Fruit fly (Drosophila melanogaster) Kc167 (cell line): ENCODE results near the gene CG7168.

Experiments used
- Sin3A ChIP-seq: fragments of >200 bp; optimal IDR thresholded peaks from 2 replicates; lab custom pipeline; 2018; ENCODE audit warnings: missing external identifiers
- insv ChIP-seq: fragments of >200 bp; optimal IDR thresholded peaks from 3 replicates; lab custom pipeline; 2018; ENCODE audit warnings: missing external identifiers

DNA sequence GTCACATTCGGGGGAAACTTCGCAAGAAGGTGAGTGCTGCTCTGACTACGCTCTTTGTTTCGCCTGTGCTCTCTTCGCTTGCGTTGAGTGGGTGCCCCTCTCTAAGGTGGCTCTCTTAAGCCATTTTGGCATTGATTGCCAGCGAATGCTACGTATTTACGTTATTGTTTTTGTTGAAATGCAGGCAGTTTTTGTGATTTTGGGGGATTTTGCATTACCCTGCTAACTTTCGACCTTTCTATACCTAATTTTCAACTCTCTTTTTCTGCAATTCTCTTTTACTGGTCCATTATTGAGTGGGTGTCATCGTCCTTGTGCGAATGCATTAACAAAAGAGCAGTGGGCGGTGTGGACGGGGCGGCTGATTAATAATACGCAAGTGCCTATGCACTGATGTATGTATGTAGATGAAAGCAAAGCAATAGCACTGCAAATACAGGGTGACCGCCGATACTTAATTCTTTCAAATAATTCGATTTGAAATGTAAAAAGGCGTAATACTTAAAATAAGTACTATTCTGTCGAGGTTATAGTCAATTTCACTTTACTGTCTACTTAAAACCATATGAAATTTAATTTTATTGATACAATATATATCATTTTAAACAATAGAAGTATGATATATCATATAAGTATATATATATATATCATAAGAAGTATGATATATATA lies 49.4 kb upstream of the CG7168 start:
- TF ChIP-seq Sin3A: no peak
- TF ChIP-seq insv (lab: Kevin White, UChicago): no peak
